Worm (Caenorhabditis elegans): Measurements from ENCODE around the gene exos-7.
A peak's percentile ranks its signal among the peaks of the same experiment; 100 is the strongest.

The exos-7 gene

ce11 chrV:20793761-20794160 is 44.9 kb upstream of the exos-7 start (continued):
- TF ChIP-seq nhr-77 (tag; optimal IDR thresholded peaks at IDR 0.05) (peak; percentile 10), D1046.2 (GFP tag; IDR thresholded peaks at IDR 0.05) (no peak), ceh-62 (tag; optimal IDR thresholded peaks at IDR 0.05) (no peak), ZK337.2 (GFP tag; IDR thresholded peaks at IDR 0.05) (no peak), daf-16 (GFP tag; optimal IDR thresholded peaks at IDR 0.05) (no peak), daf-16 (tag; optimal IDR thresholded peaks at IDR 0.05) (peak; percentile 46), nhr-28 (tag; optimal IDR thresholded peaks at IDR 0.05) (peak; percentile 19), rbr-2 (tag; optimal IDR thresholded peaks at IDR 0.05) (peak; percentile 9), nhr-237 (tag; optimal IDR thresholded peaks at IDR 0.05) (no peak), dmd-6 (GFP tag; IDR thresholded peaks at IDR 0.05) (peak; percentile 39; the same call in 1 of the 2 replicates), nhr-10 (tag; optimal IDR thresholded peaks at IDR 0.05) (no peak), mxl-2 (GFP tag; conservative IDR thresholded peaks at IDR 0.05) (no peak), nhr-76 (tag; optimal IDR thresholded peaks at IDR 0.05) (no peak), ces-1 (GFP tag; optimal IDR thresholded peaks at IDR 0.05) (no peak), lin-39 (tag; optimal IDR thresholded peaks at IDR 0.05) (no peak), madf-5 (GFP tag; IDR thresholded peaks at IDR 0.05) (no peak), zfp-2 (tag; optimal IDR thresholded peaks at IDR 0.05) (no peak), php-3 (GFP tag; IDR thresholded peaks at IDR 0.05) (no peak), T20F7.1 (GFP tag; optimal IDR thresholded peaks at IDR 0.05) (no peak), arid-1 (GFP tag; conservative IDR thresholded peaks at IDR 0.05) (no peak), dmd-9 (GFP tag; IDR thresholded peaks at IDR 0.05) (no peak), ceh-32 (tag; optimal IDR thresholded peaks at IDR 0.05; ENCODE audit: poor library complexity) (no peak), nhr-6 (tag; optimal IDR thresholded peaks at IDR 0.05) (no peak), ztf-11 (tag; optimal IDR thresholded peaks at IDR 0.05) (no peak), F10B5.3 (tag; optimal IDR thresholded peaks at IDR 0.05) (no peak), egl-43 (GFP tag; IDR thresholded peaks at IDR 0.05) (0 out of 2 replicates have a peak, but pooled peaks have one; percentile 53), dmd-8 (GFP tag; IDR thresholded peaks at IDR 0.05) (no peak), nhr-42 (GFP tag; IDR thresholded peaks at IDR 0.05) (no peak), nhr-41 (GFP tag; IDR thresholded peaks at IDR 0.05) (no peak), sdz-12 (GFP tag; optimal IDR thresholded peaks at IDR 0.05) (no peak), nhr-11 (tag; optimal IDR thresholded peaks at IDR 0.05) (peak; percentile 59), F44E2.7 (GFP tag; IDR thresholded peaks at IDR 0.05) (no peak), lin-38 (GFP tag; IDR thresholded peaks at IDR 0.05) (no peak), tag-97 (GFP tag; IDR thresholded peaks at IDR 0.05) (no peak), snpc-4 (tag; optimal IDR thresholded peaks at IDR 0.05) (no peak), vab-7 (GFP tag; IDR thresholded peaks at IDR 0.05) (no peak), lim-7 (GFP tag; IDR thresholded peaks at IDR 0.05) (no peak), mes-2 (tag; optimal IDR thresholded peaks at IDR 0.05; ENCODE audit: poor library complexity, severe bottlenecking) (no peak), hlh-11 (tag; optimal IDR thresholded peaks at IDR 0.05) (peak; percentile 79), F49E8.2 (tag; optimal IDR thresholded peaks at IDR 0.05; ENCODE audit: borderline replicate concordance) (no peak), set-16 (GFP tag; IDR thresholded peaks at IDR 0.05) (peak; percentile 74), aha-1 (tag) (peak; percentile 22), egl-27 (tag; optimal IDR thresholded peaks at IDR 0.05) (no peak), unc-39 (tag; optimal IDR thresholded peaks at IDR 0.05) (no peak), hif-1 (tag; optimal IDR thresholded peaks at IDR 0.05) (peak in 1 of 2 experiments; percentile 73), Y48G9A.11 (GFP tag; IDR thresholded peaks at IDR 0.05) (no peak), lin-15B (tag; optimal IDR thresholded peaks at IDR 0.05) (no peak), fkh-10 (GFP tag; optimal IDR thresholded peaks at IDR 0.05) (no peak), attf-4 (tag; optimal IDR thresholded peaks at IDR 0.05) (no peak), pqm-1 (tag; optimal IDR thresholded peaks at IDR 0.05) (peak; percentile 47), T26A8.4 (GFP tag; IDR thresholded peaks at IDR 0.05) (no peak; the same call in 1 of the 2 replicates), mxl-3 (GFP tag; optimal IDR thresholded peaks at IDR 0.05) (no peak), duxl-1 (tag; optimal IDR thresholded peaks at IDR 0.05; ENCODE audit: poor library complexity) (no peak)

Measured in whole organism, L4 larva.